Fruit fly (Drosophila melanogaster) whole organism, embryonic: ENCODE results near the gene CG17029.
A peak's percentile ranks its signal among the peaks of the same experiment; 100 is the strongest.

Experiments used
- Atf6 ChIP-seq: fragments of 200-800 bp; sonication (Bioruptor generic); IDR thresholded peaks from 2 replicates; pipeline ENCODE4 v1.3.6; 2022; ENCODE audit warnings: missing biosample characterization, missing genetic modification characterization
- CG10565 ChIP-seq: fragments of 200-800 bp; sonication (Bioruptor generic); optimal IDR thresholded peaks from 3 replicates; lab custom pipeline; 2016; ENCODE audit warnings: missing biosample characterization, mild to moderate bottlenecking, missing genetic modification characterization
- CG10979 ChIP-seq: fragments of 200-800 bp; sonication (Bioruptor generic); optimal IDR thresholded peaks from 2 replicates; lab custom pipeline; 2018; ENCODE audit warnings: missing biosample characterization, mild to moderate bottlenecking, missing genetic modification characterization, moderate library complexity
- CG1233 ChIP-seq: fragments of 200-800 bp; sonication (Bioruptor generic); optimal IDR thresholded peaks from 4 replicates; lab custom pipeline; 2018; ENCODE audit warnings: missing biosample characterization, mild to moderate bottlenecking, missing genetic modification characterization
- CG13123 ChIP-seq: fragments of 200-800 bp; sonication (Bioruptor generic); optimal IDR thresholded peaks from 2 replicates; lab custom pipeline; 2016; ENCODE audit warnings: missing biosample characterization, missing genetic modification characterization
- CG13287 ChIP-seq: fragments of 200-800 bp; sonication (Bioruptor generic); IDR thresholded peaks from 2 replicates; pipeline ENCODE4 v1.3.6; 2022; ENCODE audit warnings: missing biosample characterization, missing genetic modification characterization; ENCODE audit not compliant: partially characterized antibody
- CG13894 ChIP-seq: fragments of 200-800 bp; sonication (Bioruptor generic); optimal IDR thresholded peaks from 3 replicates; lab custom pipeline; 2018; ENCODE audit warnings: missing biosample characterization, mild to moderate bottlenecking, missing genetic modification characterization, moderate library complexity
- CG14050 ChIP-seq: fragments of 200-800 bp; sonication (Bioruptor generic); IDR thresholded peaks from 3 replicates; pipeline ENCODE4 v1.3.6; 2022; ENCODE audit warnings: missing biosample characterization, missing genetic modification characterization
- CG16813 ChIP-seq: fragments of 200-800 bp; sonication (Bioruptor generic); IDR thresholded peaks from 3 replicates; pipeline ENCODE4 v1.3.6; 2022; ENCODE audit warnings: missing biosample characterization, missing genetic modification characterization; ENCODE audit not compliant: partially characterized antibody
- CG2116 ChIP-seq: fragments of 200-800 bp; sonication (Bioruptor generic); optimal IDR thresholded peaks from 3 replicates; lab custom pipeline; 2018; ENCODE audit warnings: missing biosample characterization, mild to moderate bottlenecking, missing genetic modification characterization
- CG2199 ChIP-seq: fragments of 200-800 bp; sonication (Bioruptor generic); IDR thresholded peaks from 3 replicates; pipeline ENCODE4 v1.3.6; 2022; ENCODE audit warnings: missing biosample characterization, missing genetic modification characterization
- CG30431 ChIP-seq: fragments of 200-800 bp; sonication (Bioruptor generic); optimal IDR thresholded peaks from 2 replicates; lab custom pipeline; 2017; ENCODE audit warnings: missing biosample characterization, missing genetic modification characterization
- CG5953 ChIP-seq: fragments of 200-800 bp; sonication (Bioruptor generic); IDR thresholded peaks from 2 replicates; pipeline ENCODE4 v1.3.6; 2022; ENCODE audit warnings: missing biosample characterization, missing genetic modification characterization
- CG7839 ChIP-seq: fragments of 200-800 bp; sonication (Bioruptor generic); optimal IDR thresholded peaks from 3 replicates; lab custom pipeline; 2018; ENCODE audit warnings: missing biosample characterization, mild to moderate bottlenecking, missing genetic modification characterization, moderate library complexity
- CG7928 ChIP-seq: fragments of 200-800 bp; sonication (Bioruptor generic); optimal IDR thresholded peaks from 2 replicates; lab custom pipeline; 2017; ENCODE audit warnings: missing biosample characterization, mild to moderate bottlenecking, missing genetic modification characterization
- CG7987 ChIP-seq: fragments of 200-800 bp; sonication (Bioruptor generic); optimal IDR thresholded peaks from 2 replicates; lab custom pipeline; 2018; ENCODE audit warnings: missing biosample characterization, mild to moderate bottlenecking, missing genetic modification characterization, moderate library complexity
- CG8290 ChIP-seq, 3 experiments: fragments of 200-800 bp; sonication (Bioruptor generic); optimal IDR thresholded peaks; 2 replicates each; lab custom pipeline; 2016 to 2019; ENCODE audit warnings: missing biosample characterization in 3 of 3, missing genetic modification characterization in 3 of 3, mild to moderate bottlenecking in 2 of 3, moderate library complexity in 1 of 3
- CG8478 ChIP-seq: fragments of >200 bp; optimal IDR thresholded peaks from 2 replicates; lab custom pipeline; 2018
- CG8924 ChIP-seq: fragments of 200-800 bp; optimal IDR thresholded peaks from 3 replicates; lab custom pipeline; 2019; ENCODE audit warnings: missing biosample characterization, mild to moderate bottlenecking, missing genetic modification characterization, moderate library complexity
- CG9797 ChIP-seq: fragments of 200-800 bp; sonication (Bioruptor generic); optimal IDR thresholded peaks from 3 replicates; lab custom pipeline; 2018; ENCODE audit warnings: missing biosample characterization, mild to moderate bottlenecking, missing genetic modification characterization
- Dad ChIP-seq: fragments of 200-800 bp; sonication (Bioruptor generic); optimal IDR thresholded peaks from 3 replicates; lab custom pipeline; 2016; ENCODE audit warnings: missing biosample characterization, missing genetic modification characterization
- Deaf1 ChIP-seq: fragments of 200-800 bp; optimal IDR thresholded peaks from 3 replicates; lab custom pipeline; 2019; ENCODE audit warnings: missing biosample characterization, mild to moderate bottlenecking, missing genetic modification characterization, moderate library complexity
- Hey ChIP-seq: fragments of 200-800 bp; sonication (Bioruptor generic); optimal IDR thresholded peaks from 3 replicates; lab custom pipeline; 2018; ENCODE audit warnings: missing biosample characterization, mild to moderate bottlenecking, missing genetic modification characterization
- Hr51 ChIP-seq, 2 experiments: fragments of 200-800 bp; sonication (Bioruptor generic); optimal IDR thresholded peaks; 2 replicates in 1 of 2; 3 replicates in 1 of 2; lab custom pipeline; 2016 to 2018; ENCODE audit warnings: missing biosample characterization in 2 of 2, missing genetic modification characterization in 2 of 2, mild to moderate bottlenecking in 1 of 2, moderate library complexity in 1 of 2
- Mes4 ChIP-seq: fragments of 200-800 bp; sonication (Bioruptor generic); optimal IDR thresholded peaks from 2 replicates; lab custom pipeline; 2016; ENCODE audit warnings: missing biosample characterization, missing genetic modification characterization
- Mrtf ChIP-seq: fragments of 200-800 bp; sonication (Bioruptor generic); IDR thresholded peaks from 3 replicates; pipeline ENCODE4 v1.3.6; 2022; ENCODE audit warnings: missing biosample characterization, missing genetic modification characterization
- Sox102F ChIP-seq: fragments of 200-800 bp; sonication (Bioruptor generic); optimal IDR thresholded peaks from 2 replicates; lab custom pipeline; 2018; ENCODE audit warnings: missing biosample characterization, mild to moderate bottlenecking, missing genetic modification characterization, moderate library complexity
- Stat92E ChIP-seq, 3 experiments: fragments of >200 bp in 2 of 3; fragments of 200-800 bp in 1 of 3; sonication (Bioruptor generic) in 1 of 3; optimal IDR thresholded peaks; 2 replicates each; lab custom pipeline; 2017 to 2019; ENCODE audit warnings: missing biosample characterization in 3 of 3, missing genetic modification characterization in 3 of 3, mild to moderate bottlenecking in 1 of 3, moderate library complexity in 1 of 3
- Xrp1 ChIP-seq: fragments of 200-800 bp; sonication (Bioruptor generic); IDR thresholded peaks from 2 replicates; pipeline ENCODE4 v1.3.6; 2022; ENCODE audit warnings: missing biosample characterization, missing genetic modification characterization
- bcd ChIP-seq: fragments of 200-800 bp; sonication (Bioruptor generic); optimal IDR thresholded peaks from 2 replicates; lab custom pipeline; 2017; ENCODE audit warnings: missing biosample characterization, mild to moderate bottlenecking, missing genetic modification characterization
- cg ChIP-seq: fragments of 200-800 bp; sonication (Bioruptor generic); optimal IDR thresholded peaks from 3 replicates; lab custom pipeline; 2019; ENCODE audit warnings: missing biosample characterization, mild to moderate bottlenecking, missing genetic modification characterization, moderate library complexity
- chinmo ChIP-seq: fragments of 200-800 bp; sonication (Bioruptor generic); IDR thresholded peaks from 4 replicates; pipeline ENCODE4 v1.3.6; 2022; ENCODE audit warnings: missing biosample characterization, missing genetic modification characterization; ENCODE audit not compliant: partially characterized antibody
- crc ChIP-seq: fragments of 200-800 bp; sonication (Bioruptor generic); optimal IDR thresholded peaks from 2 replicates; lab custom pipeline; 2016; ENCODE audit warnings: missing biosample characterization, missing genetic modification characterization
- dan ChIP-seq: fragments of 200-800 bp; sonication (Bioruptor generic); IDR thresholded peaks from 2 replicates; pipeline ENCODE4 v1.3.6; 2022; ENCODE audit warnings: missing biosample characterization, missing genetic modification characterization
- dmrt99B ChIP-seq: fragments of 200-800 bp; sonication (Bioruptor generic); optimal IDR thresholded peaks from 2 replicates; lab custom pipeline; 2018; ENCODE audit warnings: missing biosample characterization, mild to moderate bottlenecking, missing genetic modification characterization, moderate library complexity
- fu2 ChIP-seq: fragments of 200-800 bp; sonication (Bioruptor generic); optimal IDR thresholded peaks from 2 replicates; lab custom pipeline; 2016; ENCODE audit warnings: missing biosample characterization, missing genetic modification characterization
- gce ChIP-seq: fragments of 200-800 bp; sonication (Bioruptor generic); IDR thresholded peaks from 3 replicates; pipeline ENCODE4 v1.3.6; 2022; ENCODE audit warnings: missing biosample characterization, missing genetic modification characterization
- hbn ChIP-seq: fragments of 200-800 bp; sonication (Bioruptor generic); IDR thresholded peaks from 2 replicates; pipeline ENCODE4 v1.3.6; 2022; ENCODE audit warnings: missing biosample characterization, missing genetic modification characterization; ENCODE audit not compliant: partially characterized antibody
- mirr ChIP-seq: fragments of 200-800 bp; sonication (Bioruptor generic); optimal IDR thresholded peaks from 3 replicates; lab custom pipeline; 2018; ENCODE audit warnings: missing biosample characterization, mild to moderate bottlenecking, missing genetic modification characterization
- onecut ChIP-seq: fragments of 200-800 bp; sonication (Bioruptor generic); IDR thresholded peaks from 2 replicates; pipeline ENCODE4 v1.3.6; 2022; ENCODE audit warnings: missing biosample characterization, missing genetic modification characterization
- pnt ChIP-seq: fragments of 200-800 bp; sonication (Bioruptor generic); optimal IDR thresholded peaks from 3 replicates; lab custom pipeline; 2016; ENCODE audit warnings: missing biosample characterization, missing genetic modification characterization
- ranshi ChIP-seq: fragments of 200-800 bp; sonication (Bioruptor generic); IDR thresholded peaks from 2 replicates; pipeline ENCODE4 v1.3.6; 2022; ENCODE audit warnings: missing biosample characterization, missing genetic modification characterization
- repo ChIP-seq: fragments of 200-800 bp; sonication (Bioruptor generic); optimal IDR thresholded peaks from 2 replicates; lab custom pipeline; 2016; ENCODE audit warnings: missing biosample characterization, missing genetic modification characterization
- row ChIP-seq: fragments of 200-800 bp; sonication (Bioruptor generic); IDR thresholded peaks from 3 replicates; pipeline ENCODE4 v1.3.6; 2022; ENCODE audit warnings: missing biosample characterization, missing genetic modification characterization
- sens ChIP-seq: fragments of 200-800 bp; sonication (Bioruptor generic); peaks from one replicate; lab custom pipeline; 2016; ENCODE audit warnings: missing biosample characterization, missing genetic modification characterization
- seq ChIP-seq: fragments of 200-800 bp; sonication (Bioruptor generic); IDR thresholded peaks from 2 replicates; pipeline ENCODE4 v1.3.6; 2022; ENCODE audit warnings: missing biosample characterization, missing genetic modification characterization
- sqz ChIP-seq: fragments of 200-800 bp; sonication (Bioruptor generic); optimal IDR thresholded peaks from 3 replicates; lab custom pipeline; 2018; ENCODE audit warnings: missing biosample characterization, mild to moderate bottlenecking, missing genetic modification characterization
- tna ChIP-seq: fragments of 200-800 bp; sonication (Bioruptor generic); IDR thresholded peaks from 2 replicates; pipeline ENCODE4 v1.3.6; 2022; ENCODE audit warnings: missing biosample characterization, missing genetic modification characterization; ENCODE audit not compliant: partially characterized antibody
- toy ChIP-seq: fragments of 200-800 bp; sonication (Bioruptor generic); IDR thresholded peaks from 2 replicates; pipeline ENCODE4 v1.3.6; 2022; ENCODE audit warnings: missing biosample characterization, missing genetic modification characterization
- wdn ChIP-seq: fragments of 200-800 bp; sonication (Bioruptor generic); IDR thresholded peaks from 2 replicates; pipeline ENCODE4 v1.3.6; 2022; ENCODE audit warnings: missing biosample characterization, missing genetic modification characterization

The CG17029 gene

dm6 chr3L:16002116-16002716 is 25.5 kb downstream of the CG17029 start:
- TF ChIP-seq Hey (tag; lab: Kevin White, UChicago) = no peak
- peak; percentile 1 for TF ChIP-seq Sox102F (GFP tag; lab: Kevin White, UChicago)
- TF ChIP-seq row (GFP tag; lab: Robert Waterston, UW) = 0 out of 3 replicates have a peak, but pooled peaks have one; percentile 10
- no peak for TF ChIP-seq CG5953
- TF ChIP-seq cg (GFP tag; lab: Kevin White, UChicago) = no peak
- no peak for TF ChIP-seq onecut (GFP tag; lab: Robert Waterston, UW)
- TF ChIP-seq gce (GFP tag; lab: Robert Waterston, UW) = no peak
- TF ChIP-seq CG16813 (GFP tag; lab: Robert Waterston, UW) = no peak
- TF ChIP-seq toy (GFP tag; lab: Robert Waterston, UW) = no peak
- no peak for TF ChIP-seq tna (GFP tag; lab: Robert Waterston, UW)
- TF ChIP-seq dan = no peak
- no peak for TF ChIP-seq repo (GFP tag; lab: Kevin White, UChicago)
- TF ChIP-seq pnt (GFP tag; lab: Kevin White, UChicago) = no peak
- TF ChIP-seq CG7987 (GFP tag; lab: Kevin White, UChicago) = no peak
- TF ChIP-seq dmrt99B = peak; percentile 5
- TF ChIP-seq Mes4 = no peak
- TF ChIP-seq CG13287 (GFP tag; lab: Robert Waterston, UW) = no peak
- peak; percentile 19 for TF ChIP-seq CG8924 (tag; lab: Kevin White, UChicago)
- no peak for TF ChIP-seq CG13123 (GFP tag; lab: Kevin White, UChicago)
- no peak for TF ChIP-seq fu2 (GFP tag; lab: Kevin White, UChicago)
- TF ChIP-seq sqz (GFP tag; lab: Kevin White, UChicago) = peak; percentile 24
- TF ChIP-seq mirr (GFP tag; lab: Kevin White, UChicago) = no peak
- no peak for TF ChIP-seq Deaf1 (tag; lab: Kevin White, UChicago)
- no peak for TF ChIP-seq ranshi (GFP tag; lab: Robert Waterston, UW)
- no peak for TF ChIP-seq CG10979 (tag; lab: Kevin White, UChicago)
- TF ChIP-seq CG30431 (GFP tag; lab: Kevin White, UChicago) = no peak
- no peak for TF ChIP-seq Dad (GFP tag; lab: Kevin White, UChicago)
- TF ChIP-seq CG8290 (GFP tag; optimal IDR thresholded peaks at IDR 0.05; lab: Kevin White, UChicago) = no peak
- no peak for TF ChIP-seq CG8290 (tag; optimal IDR thresholded peaks at IDR 0.05; lab: Kevin White, UChicago)
- peak in 1 of 2 experiments; percentile 25 for TF ChIP-seq Hr51 (GFP tag; optimal IDR thresholded peaks at IDR 0.05; lab: Kevin White, UChicago)
- TF ChIP-seq hbn (GFP tag; lab: Robert Waterston, UW) = no peak
- no peak for TF ChIP-seq Mrtf (GFP tag; lab: Robert Waterston, UW)
- TF ChIP-seq CG8478 (lab: Kevin White, UChicago) = no peak
- no peak for TF ChIP-seq CG2199 (GFP tag; lab: Robert Waterston, UW)
- TF ChIP-seq wdn (GFP tag; lab: Robert Waterston, UW) = no peak
- no peak for TF ChIP-seq CG14050 (GFP tag; lab: Robert Waterston, UW)
- TF ChIP-seq crc (GFP tag; lab: Kevin White, UChicago) = peak; percentile 5
- TF ChIP-seq CG13894 (tag; lab: Kevin White, UChicago) = peak; percentile 4
- TF ChIP-seq sens (GFP tag; lab: Kevin White, UChicago) = peak; percentile 77
- no peak for TF ChIP-seq CG9797 (GFP tag; lab: Kevin White, UChicago)
- TF ChIP-seq CG7928 (GFP tag; lab: Kevin White, UChicago) = no peak
- TF ChIP-seq Atf6 (GFP tag; lab: Robert Waterston, UW) = no peak
- no peak for TF ChIP-seq CG1233
- TF ChIP-seq CG10565 (GFP tag; lab: Kevin White, UChicago) = no peak
- 0 out of 4 replicates have a peak, but pooled peaks have one; percentile 17 for TF ChIP-seq chinmo (GFP tag; lab: Robert Waterston, UW)
- TF ChIP-seq Xrp1 (GFP tag; lab: Robert Waterston, UW) = no peak
- TF ChIP-seq CG2116 = no peak
- no peak for TF ChIP-seq Stat92E (GFP tag; optimal IDR thresholded peaks at IDR 0.05; lab: Kevin White, UChicago)
- TF ChIP-seq CG7839 (tag; lab: Kevin White, UChicago) = peak; percentile 6
- TF ChIP-seq seq = no peak
- TF ChIP-seq bcd (GFP tag; lab: Kevin White, UChicago) = no peak
